Worm (Caenorhabditis elegans) whole organism, L2 larva: ENCODE data around the gene C17C3.6.

ENCODE experiments used
- C34F6.9 ChIP-seq: fragments of 150-350 bp; optimal IDR thresholded peaks from 2 replicates; lab custom pipeline; 2014; ENCODE audit warnings: missing biosample characterization, missing genetic modification characterization
- ama-1 ChIP-seq: fragments of 150-350 bp; optimal IDR thresholded peaks from 2 replicates; lab custom pipeline; 2018; ENCODE audit warnings: inconsistent platforms
- blmp-1 ChIP-seq: sonication (generic microtip); optimal IDR thresholded peaks from 2 replicates; lab custom pipeline; 2017; ENCODE audit warnings: missing genetic modification characterization, mild to moderate bottlenecking, missing compliant biosample characterization, antibody characterized with exemption, moderate library complexity; ENCODE audit not compliant: insufficient read depth
- elt-3 ChIP-seq: sonication (generic microtip); optimal IDR thresholded peaks from 2 replicates; lab custom pipeline; 2017; ENCODE audit warnings: missing biosample characterization, missing genetic modification characterization
- lin-39 ChIP-seq: fragments of 150-350 bp; optimal IDR thresholded peaks from 2 replicates; lab custom pipeline; 2014; ENCODE audit warnings: missing biosample characterization, missing genetic modification reagents, missing genetic modification characterization
- nhr-10 ChIP-seq: sonication (generic microtip); optimal IDR thresholded peaks from 2 replicates; lab custom pipeline; 2017; ENCODE audit warnings: missing biosample characterization, missing genetic modification characterization
- nhr-25 ChIP-seq: fragments of 150-350 bp; sonication (generic microtip); optimal IDR thresholded peaks from 3 replicates; lab custom pipeline; 2014; ENCODE audit warnings: missing biosample characterization, missing genetic modification characterization
- sma-3 ChIP-seq: sonication (generic microtip); optimal IDR thresholded peaks from 2 replicates; lab custom pipeline; 2016; ENCODE audit warnings: missing genetic modification reagents, missing genetic modification characterization, missing compliant biosample characterization
- unc-62 ChIP-seq: fragments of 150-350 bp; optimal IDR thresholded peaks from 2 replicates; lab custom pipeline; 2014; ENCODE audit warnings: missing biosample characterization, missing genetic modification reagents, missing genetic modification characterization
- zag-1 ChIP-seq: fragments of 150-350 bp; optimal IDR thresholded peaks from 2 replicates; lab custom pipeline; 2014; ENCODE audit warnings: missing biosample characterization, missing genetic modification characterization

DNA sequence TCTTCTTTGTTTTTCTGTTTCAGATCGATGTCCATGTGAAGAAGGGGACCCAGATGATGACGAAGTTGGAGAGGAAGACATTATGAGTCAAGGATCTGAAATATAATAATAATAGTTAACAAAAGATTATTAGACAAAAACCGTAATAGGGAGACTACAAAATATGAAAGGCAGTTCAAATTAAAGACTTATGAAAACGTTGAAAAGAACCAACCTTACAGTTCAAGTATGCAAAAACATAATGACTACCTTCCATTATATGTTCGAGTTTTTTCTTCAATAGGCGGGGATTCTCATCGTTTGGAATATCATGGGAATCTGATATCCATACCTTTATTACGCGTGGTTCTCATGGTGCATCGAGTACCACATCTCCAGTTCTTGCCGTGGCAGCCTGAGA lies 16.2 kb upstream of the C17C3.6 start, which contains the start of gene hlh-26:
- TF ChIP-seq zag-1 (no peak), lin-39 (tag; lab: Kevin White, UChicago) (no peak), unc-62 (no peak), nhr-10 (tag; lab: Kevin White, UChicago) (no peak), C34F6.9 (no peak), blmp-1 (tag; lab: Kevin White, UChicago) (no peak), nhr-25 (tag; lab: Kevin White, UChicago) (no peak), ama-1 (lab: Kevin White, UChicago) (no peak), elt-3 (tag; lab: Kevin White, UChicago) (no peak), sma-3 (GFP tag; lab: Kevin White, UChicago) (no peak)
